Fruit fly (Drosophila melanogaster): ENCODE data around the gene CG9184.

dm6 chr3L:1349942-1350923 lies 27.6 kb upstream of the CG9184 start:
- TF ChIP-seq sage (GFP tag; optimal IDR thresholded peaks at IDR 0.05), result peak; percentile 9
- no peak for TF ChIP-seq Myc (optimal IDR thresholded peaks at IDR 0.05)

Measured in whole organism, wandering third instar larva.